Worm (Caenorhabditis elegans) whole organism, L1 larva: Measurements from ENCODE around the gene F58B4.6.

ENCODE experiments used
- C04F5.9 ChIP-seq: sonication (generic microtip); optimal IDR thresholded peaks from 2 replicates; lab custom pipeline; 2016; ENCODE audit warnings: missing genetic modification characterization, missing compliant biosample characterization
- C16A3.4 ChIP-seq: fragments of 150-350 bp; optimal IDR thresholded peaks from 2 replicates; lab custom pipeline; 2014; ENCODE audit warnings: missing biosample characterization, missing genetic modification characterization
- C34B4.2 ChIP-seq: sonication (generic microtip); optimal IDR thresholded peaks from 2 replicates; lab custom pipeline; 2017; ENCODE audit warnings: mild to moderate bottlenecking, missing genetic modification characterization, missing compliant biosample characterization
- F16B12.6 ChIP-seq: fragments of 150-350 bp; optimal IDR thresholded peaks from 2 replicates; lab custom pipeline; 2014; ENCODE audit warnings: missing biosample characterization, missing genetic modification characterization
- alr-1 ChIP-seq: fragments of 200-800 bp; sonication (Bioruptor generic); optimal IDR thresholded peaks from 2 replicates; lab custom pipeline; 2018; ENCODE audit warnings: borderline replicate concordance, mild to moderate bottlenecking, missing genetic modification characterization, missing compliant biosample characterization
- aly-2 ChIP-seq: fragments of 150-350 bp; optimal IDR thresholded peaks from 2 replicates; lab custom pipeline; 2014; ENCODE audit warnings: missing biosample characterization, missing genetic modification characterization
- ceh-63 ChIP-seq: fragments of 200-800 bp; sonication (Bioruptor generic); optimal IDR thresholded peaks from 2 replicates; lab custom pipeline; 2018; ENCODE audit warnings: mild to moderate bottlenecking, missing genetic modification characterization, missing compliant biosample characterization
- ceh-8 ChIP-seq: fragments of 200-800 bp; sonication (Bioruptor generic); optimal IDR thresholded peaks from 2 replicates; lab custom pipeline; 2018; ENCODE audit warnings: mild to moderate bottlenecking, missing genetic modification characterization, moderate library complexity, missing compliant biosample characterization
- ceh-90 ChIP-seq: sonication (generic microtip); optimal IDR thresholded peaks from 2 replicates; lab custom pipeline; 2016; ENCODE audit warnings: missing genetic modification characterization, missing compliant biosample characterization
- dpl-1 ChIP-seq, 3 experiments: fragments of 150-350 bp in 2 of 3; sonication (generic microtip) in 1 of 3; optimal IDR thresholded peaks; 2 replicates each; lab custom pipeline; 2014 to 2017; ENCODE audit warnings: missing biosample characterization in 3 of 3, missing genetic modification characterization in 3 of 3, missing genetic modification reagents in 3 of 3
- dsc-1 ChIP-seq: sonication (generic microtip); optimal IDR thresholded peaks from 2 replicates; lab custom pipeline; 2016; ENCODE audit warnings: mild to moderate bottlenecking, missing genetic modification characterization, missing compliant biosample characterization
- egl-13 ChIP-seq: sonication (generic microtip); optimal IDR thresholded peaks from 2 replicates; lab custom pipeline; 2016; ENCODE audit warnings: missing genotype, missing genetic modification reagents, missing genetic modification characterization, missing compliant biosample characterization
- elt-2 ChIP-seq: sonication (generic microtip); optimal IDR thresholded peaks from 2 replicates; lab custom pipeline; 2016; ENCODE audit warnings: missing genetic modification characterization, mild to moderate bottlenecking, inconsistent platforms, missing compliant biosample characterization, missing genetic modification reagents
- ets-5 ChIP-seq: fragments of 200-800 bp; sonication (Bioruptor generic); IDR thresholded peaks from 2 replicates; pipeline ENCODE4 v1.3.6; 2022; ENCODE audit warnings: missing genetic modification characterization, missing compliant biosample characterization
- fkh-4 ChIP-seq: sonication (generic microtip); optimal IDR thresholded peaks from 2 replicates; lab custom pipeline; 2016; ENCODE audit warnings: missing compliant biosample characterization, missing genetic modification characterization, borderline replicate concordance
- fkh-8 ChIP-seq: sonication (generic microtip); optimal IDR thresholded peaks from 2 replicates; lab custom pipeline; 2016; ENCODE audit warnings: mild to moderate bottlenecking, missing genetic modification characterization, missing compliant biosample characterization
- fos-1 ChIP-seq: fragments of 150-350 bp; optimal IDR thresholded peaks from 2 replicates; lab custom pipeline; 2014; ENCODE audit warnings: missing biosample characterization, missing genetic modification characterization
- hlh-17 ChIP-seq: fragments of 200-800 bp; sonication (Bioruptor generic); optimal IDR thresholded peaks from 2 replicates; lab custom pipeline; 2018; ENCODE audit warnings: missing genetic modification characterization, mild to moderate bottlenecking, missing compliant biosample characterization, moderate library complexity, borderline replicate concordance
- irx-1 ChIP-seq: sonication (generic microtip); optimal IDR thresholded peaks from 2 replicates; lab custom pipeline; 2016; ENCODE audit warnings: missing genetic modification characterization, missing compliant biosample characterization
- isw-1 ChIP-seq: fragments of 200-800 bp; sonication (Bioruptor generic); IDR thresholded peaks from 2 replicates; pipeline ENCODE4 v1.3.6; 2022; ENCODE audit warnings: missing genetic modification characterization, missing compliant biosample characterization
- lin-14 ChIP-seq: fragments of 200-800 bp; sonication (Bioruptor generic); optimal IDR thresholded peaks from 2 replicates; lab custom pipeline; 2018; ENCODE audit warnings: mild to moderate bottlenecking, missing genetic modification characterization, moderate library complexity, missing compliant biosample characterization
- lin-15B ChIP-seq: fragments of 150-350 bp; sonication (generic microtip); optimal IDR thresholded peaks from 3 replicates; lab custom pipeline; 2014; ENCODE audit warnings: missing biosample characterization, missing genetic modification characterization
- lin-35 ChIP-seq, 2 experiments: fragments of 150-350 bp; optimal IDR thresholded peaks; 2 replicates each; lab custom pipeline; 2014; ENCODE audit warnings: missing biosample characterization in 2 of 2, missing genetic modification characterization in 2 of 2, missing genetic modification reagents in 2 of 2
- lin-39 ChIP-seq: fragments of 150-350 bp; optimal IDR thresholded peaks from 2 replicates; lab custom pipeline; 2014; ENCODE audit warnings: missing biosample characterization, missing genetic modification reagents, missing genetic modification characterization
- lir-3 ChIP-seq: sonication (generic microtip); optimal IDR thresholded peaks from 2 replicates; lab custom pipeline; 2016; ENCODE audit warnings: mild to moderate bottlenecking, missing genetic modification characterization, moderate library complexity, missing compliant biosample characterization; ENCODE audit not compliant: poor library complexity
- mef-2 ChIP-seq: fragments of 150-350 bp; optimal IDR thresholded peaks from 2 replicates; lab custom pipeline; 2014; ENCODE audit warnings: missing biosample characterization, missing genetic modification characterization
- mep-1 ChIP-seq: fragments of 150-350 bp; optimal IDR thresholded peaks from 2 replicates; lab custom pipeline; 2014; ENCODE audit warnings: missing biosample characterization, missing genetic modification characterization
- nhr-11 ChIP-seq: fragments of 150-350 bp; optimal IDR thresholded peaks from 2 replicates; lab custom pipeline; 2014; ENCODE audit warnings: missing biosample characterization, missing genetic modification characterization
- nhr-12 ChIP-seq: sonication (generic microtip); optimal IDR thresholded peaks from 2 replicates; lab custom pipeline; 2017; ENCODE audit warnings: missing biosample characterization, missing genetic modification characterization
- nhr-19 ChIP-seq: fragments of 200-800 bp; sonication (Bioruptor generic); conservative IDR thresholded peaks from 2 replicates; pipeline ENCODE4 v1.3.6; 2022; ENCODE audit warnings: missing genetic modification characterization, missing compliant biosample characterization
- nhr-20 ChIP-seq: sonication (generic microtip); optimal IDR thresholded peaks from 2 replicates; lab custom pipeline; 2016; ENCODE audit warnings: mild to moderate bottlenecking, missing genetic modification characterization, missing compliant biosample characterization
- nhr-28 ChIP-seq: fragments of 150-350 bp; optimal IDR thresholded peaks from 2 replicates; lab custom pipeline; 2014; ENCODE audit warnings: missing biosample characterization, missing genetic modification characterization
- nhr-47 ChIP-seq: sonication (generic microtip); optimal IDR thresholded peaks from 2 replicates; lab custom pipeline; 2016; ENCODE audit warnings: mild to moderate bottlenecking, missing genetic modification characterization, moderate library complexity, missing compliant biosample characterization
- nhr-71 ChIP-seq: sonication (generic microtip); optimal IDR thresholded peaks from 2 replicates; lab custom pipeline; 2016; ENCODE audit warnings: mild to moderate bottlenecking, missing genetic modification characterization, moderate library complexity, missing compliant biosample characterization
- nhr-76 ChIP-seq: sonication (generic microtip); optimal IDR thresholded peaks from 2 replicates; lab custom pipeline; 2017; ENCODE audit warnings: missing biosample characterization, missing genetic modification characterization
- nhr-84 ChIP-seq: sonication (generic microtip); optimal IDR thresholded peaks from 2 replicates; lab custom pipeline; 2017; ENCODE audit warnings: missing biosample characterization, missing genetic modification characterization
- nhr-85 ChIP-seq: sonication (generic microtip); peaks from one replicate; lab custom pipeline; 2016; ENCODE audit warnings: missing genetic modification characterization, inconsistent platforms, missing compliant biosample characterization
- nhr-90 ChIP-seq: sonication (generic microtip); optimal IDR thresholded peaks from 2 replicates; lab custom pipeline; 2016; ENCODE audit warnings: mild to moderate bottlenecking, missing genetic modification characterization, missing compliant biosample characterization; ENCODE audit not compliant: poor library complexity
- pax-3 ChIP-seq: fragments of 200-800 bp; sonication (Bioruptor generic); optimal IDR thresholded peaks from 2 replicates; lab custom pipeline; 2018; ENCODE audit warnings: mild to moderate bottlenecking, missing genetic modification characterization, moderate library complexity, missing compliant biosample characterization
- pqm-1 ChIP-seq: sonication (generic microtip); optimal IDR thresholded peaks from 3 replicates; lab custom pipeline; 2017; ENCODE audit warnings: missing biosample characterization, missing genetic modification characterization
- rnt-1 ChIP-seq: sonication (generic microtip); optimal IDR thresholded peaks from 2 replicates; lab custom pipeline; 2016; ENCODE audit warnings: mild to moderate bottlenecking, missing genetic modification characterization, moderate library complexity, missing compliant biosample characterization
- snpc-4 ChIP-seq: fragments of 150-350 bp; optimal IDR thresholded peaks from 2 replicates; lab custom pipeline; 2014; ENCODE audit warnings: missing biosample characterization, missing genetic modification characterization
- snu-23 ChIP-seq: sonication (generic microtip); optimal IDR thresholded peaks from 2 replicates; lab custom pipeline; 2016; ENCODE audit warnings: missing genetic modification characterization, missing compliant biosample characterization
- sptf-1 ChIP-seq: fragments of 150-350 bp; optimal IDR thresholded peaks from 2 replicates; lab custom pipeline; 2014; ENCODE audit warnings: missing biosample characterization, missing genetic modification characterization
- swsn-7 ChIP-seq: sonication (generic microtip); optimal IDR thresholded peaks from 2 replicates; lab custom pipeline; 2016; ENCODE audit warnings: missing genetic modification characterization, missing compliant biosample characterization
- tlp-1 ChIP-seq: fragments of 150-350 bp; optimal IDR thresholded peaks from 2 replicates; lab custom pipeline; 2014; ENCODE audit warnings: missing biosample characterization, missing genetic modification characterization
- unc-86 ChIP-seq: sonication (generic microtip); optimal IDR thresholded peaks from 2 replicates; lab custom pipeline; 2016; ENCODE audit warnings: missing genetic modification characterization, missing compliant biosample characterization
- vab-15 ChIP-seq: sonication (generic microtip); optimal IDR thresholded peaks from 2 replicates; lab custom pipeline; 2017; ENCODE audit warnings: missing genotype, mild to moderate bottlenecking, missing genetic modification characterization, missing compliant biosample characterization
- xbp-1 ChIP-seq: sonication (generic microtip); optimal IDR thresholded peaks from 2 replicates; lab custom pipeline; 2016; ENCODE audit warnings: missing genetic modification characterization, missing compliant biosample characterization
- zag-1 ChIP-seq: fragments of 150-350 bp; optimal IDR thresholded peaks from 2 replicates; lab custom pipeline; 2014; ENCODE audit warnings: missing biosample characterization, missing genetic modification characterization
- zip-4 ChIP-seq: fragments of 200-800 bp; sonication (Bioruptor generic); optimal IDR thresholded peaks from 2 replicates; lab custom pipeline; 2018; ENCODE audit warnings: mild to moderate bottlenecking, missing genetic modification characterization, moderate library complexity, missing compliant biosample characterization
- ztf-11 ChIP-seq, 2 experiments: sonication (generic microtip); optimal IDR thresholded peaks; 2 replicates each; lab custom pipeline; 2016 to 2017; ENCODE audit warnings: missing genetic modification characterization in 2 of 2, missing biosample characterization in 1 of 2, missing compliant biosample characterization in 1 of 2
- ztf-4 ChIP-seq: fragments of 150-350 bp; optimal IDR thresholded peaks from 2 replicates; lab custom pipeline; 2014; ENCODE audit warnings: missing biosample characterization, missing genetic modification characterization

The F58B4.6 gene

ce11 chrV:10961448-10961870, 36.6 kb downstream of the F58B4.6 start:
- TF ChIP-seq alr-1 (no peak), lin-35 (GFP tag; optimal IDR thresholded peaks at IDR 0.05; lab: Kevin White, UChicago) (peak; percentile 62 to 64), nhr-85 (tag; lab: Kevin White, UChicago) (peak; percentile 70), ceh-63 (GFP tag; lab: Kevin White, UChicago) (no peak), isw-1 (GFP tag; lab: Robert Waterston, UW) (peak; percentile 44), snu-23 (GFP tag; lab: Kevin White, UChicago) (peak; percentile 85), snpc-4 (tag; lab: Kevin White, UChicago) (peak; percentile 6), pqm-1 (tag; lab: Kevin White, UChicago) (no peak), nhr-71 (tag; lab: Kevin White, UChicago) (peak; percentile 92), vab-15 (tag; lab: Kevin White, UChicago) (no peak), egl-13 (tag; lab: Kevin White, UChicago) (peak; percentile 44), ztf-11 (tag; optimal IDR thresholded peaks at IDR 0.05; lab: Kevin White, UChicago) (peak in 1 of 2 experiments; percentile 18), nhr-19 (GFP tag; lab: Robert Waterston, UW) (peak; percentile 99), ceh-90 (tag; lab: Kevin White, UChicago) (no peak), nhr-12 (no peak), lin-39 (tag; lab: Kevin White, UChicago) (no peak), irx-1 (tag; lab: Kevin White, UChicago) (peak; percentile 72), nhr-84 (tag; lab: Kevin White, UChicago) (no peak), dpl-1 (GFP tag; optimal IDR thresholded peaks at IDR 0.05; lab: Kevin White, UChicago) (peak in 2 of 3 experiments; percentile 23 to 42), nhr-90 (tag; lab: Kevin White, UChicago) (peak; percentile 9), lin-14 (GFP tag; lab: Kevin White, UChicago) (peak; percentile 96), aly-2 (tag; lab: Kevin White, UChicago) (no peak), tlp-1 (no peak), nhr-76 (tag; lab: Kevin White, UChicago) (no peak), swsn-7 (tag; lab: Kevin White, UChicago) (peak; percentile 77), zip-4 (peak; percentile 18), unc-86 (tag; lab: Kevin White, UChicago) (peak; percentile 78), nhr-28 (no peak), fkh-4 (tag; lab: Kevin White, UChicago) (peak; percentile 68), nhr-20 (peak; percentile 69), mep-1 (tag; lab: Kevin White, UChicago) (no peak), ztf-4 (peak; percentile 61), elt-2 (no peak), hlh-17 (GFP tag; lab: Kevin White, UChicago) (no peak), pax-3 (tag; lab: Kevin White, UChicago) (no peak), C16A3.4 (peak; percentile 50), fkh-8 (peak; percentile 69), zag-1 (no peak), xbp-1 (tag; lab: Kevin White, UChicago) (peak; percentile 77), nhr-47 (peak; percentile 73), ceh-8 (GFP tag; lab: Kevin White, UChicago) (peak; percentile 74), C34B4.2 (tag; lab: Kevin White, UChicago) (no peak), fos-1 (tag; lab: Kevin White, UChicago) (no peak), nhr-11 (tag; lab: Kevin White, UChicago) (no peak), mef-2 (tag; lab: Kevin White, UChicago) (no peak), F16B12.6 (tag; lab: Kevin White, UChicago) (no peak), lin-15B (tag; lab: Kevin White, UChicago) (no peak), sptf-1 (tag; lab: Kevin White, UChicago) (no peak), rnt-1 (tag; lab: Kevin White, UChicago) (peak; percentile 42), ets-5 (GFP tag; lab: Robert Waterston, UW) (no peak), C04F5.9 (tag; lab: Kevin White, UChicago) (no peak), dsc-1 (tag; lab: Kevin White, UChicago) (peak; percentile 95), lir-3 (tag; lab: Kevin White, UChicago) (peak; percentile 59)
